Worm (Caenorhabditis elegans): Measurements from ENCODE around the gene C25G4.3.

C25G4.3 gene

ce11 chrIV:12416629-12417404, 28.9 kb downstream of the C25G4.3 start (continued):
- no peak for TF ChIP-seq aptf-3 (GFP tag; IDR thresholded peaks at IDR 0.05)
- peak; percentile 40; the same call in 1 of the 2 replicates for TF ChIP-seq mcd-1 (GFP tag; IDR thresholded peaks at IDR 0.05)
- peak; percentile 12 for TF ChIP-seq chd-7 (tag; optimal IDR thresholded peaks at IDR 0.05)
- TF ChIP-seq attf-3 (GFP tag; conservative IDR thresholded peaks at IDR 0.05): no peak
- peak; percentile 71 for TF ChIP-seq rpc-1 (optimal IDR thresholded peaks at IDR 0.05)
- TF ChIP-seq rpc-1 (tag; optimal IDR thresholded peaks at IDR 0.05): peak; percentile 80
- TF ChIP-seq B0261.1 (tag; optimal IDR thresholded peaks at IDR 0.05): peak; percentile 94
- no peak for TF ChIP-seq bed-1 (GFP tag; IDR thresholded peaks at IDR 0.05)
- TF ChIP-seq mxl-1 (tag; optimal IDR thresholded peaks at IDR 0.05): peak; percentile 40
- TF ChIP-seq lir-1 (GFP tag; conservative IDR thresholded peaks at IDR 0.05): no peak
- TF ChIP-seq repo-1 (tag; optimal IDR thresholded peaks at IDR 0.05): no peak
- no peak for TF ChIP-seq nhr-179 (tag; optimal IDR thresholded peaks at IDR 0.05)
- no peak for TF ChIP-seq F22D6.2 (tag; optimal IDR thresholded peaks at IDR 0.05)
- TF ChIP-seq egl-44 (GFP tag; IDR thresholded peaks at IDR 0.05): no peak
- TF ChIP-seq Y67H2A.10 (GFP tag; conservative IDR thresholded peaks at IDR 0.05): no peak
- TF ChIP-seq B0336.3 (GFP tag; IDR thresholded peaks at IDR 0.05): peak; percentile 33; the same call in 1 of the 2 replicates
- no peak for TF ChIP-seq aptf-2 (GFP tag; conservative IDR thresholded peaks at IDR 0.05)
- no peak for TF ChIP-seq C17E4.6 (GFP tag; IDR thresholded peaks at IDR 0.05)
- no peak for TF ChIP-seq efl-1 (GFP tag; optimal IDR thresholded peaks at IDR 0.05)
- 0 out of 2 replicates have a peak, but pooled peaks have one; percentile 20 for TF ChIP-seq Y95B8A.8 (GFP tag; IDR thresholded peaks at IDR 0.05)
- TF ChIP-seq madf-3 (GFP tag; IDR thresholded peaks at IDR 0.05): no peak
- no peak for TF ChIP-seq Y79H2A.3 (GFP tag; conservative IDR thresholded peaks at IDR 0.05)
- TF ChIP-seq snpc-1.3 (tag; optimal IDR thresholded peaks at IDR 0.05; ENCODE audit: insufficient read depth): no peak
- 0 out of 2 replicates have a peak, but pooled peaks have one; percentile 40 for TF ChIP-seq attf-6 (GFP tag; IDR thresholded peaks at IDR 0.05)
- no peak for TF ChIP-seq hlh-12 (tag; optimal IDR thresholded peaks at IDR 0.05)
- TF ChIP-seq pha-4 (tag; optimal IDR thresholded peaks at IDR 0.05): no peak
- no peak for TF ChIP-seq ztf-28 (GFP tag; IDR thresholded peaks at IDR 0.05)
- TF ChIP-seq tlf-1 (GFP tag; optimal IDR thresholded peaks at IDR 0.05): peak; percentile 18
- peak; percentile 53 for TF ChIP-seq hmg-1.2 (GFP tag; IDR thresholded peaks at IDR 0.05)
- TF ChIP-seq ceh-91 (GFP tag; IDR thresholded peaks at IDR 0.05): no peak
- TF ChIP-seq F57C9.4 (tag; optimal IDR thresholded peaks at IDR 0.05): no peak
- peak; percentile 66 for TF ChIP-seq snpc-4 (GFP tag; optimal IDR thresholded peaks at IDR 0.05)
- peak; percentile 62 to 91 (median 88) for TF ChIP-seq snpc-4 (tag; optimal IDR thresholded peaks at IDR 0.05)
- TF ChIP-seq dpl-1 (GFP tag; optimal IDR thresholded peaks at IDR 0.05): no peak
- no peak for TF ChIP-seq ztf-6 (GFP tag; IDR thresholded peaks at IDR 0.05)
- TF ChIP-seq ets-4 (GFP tag; optimal IDR thresholded peaks at IDR 0.05): no peak
- no peak for TF ChIP-seq ztf-25 (GFP tag; IDR thresholded peaks at IDR 0.05)
- TF ChIP-seq athp-1 (tag; optimal IDR thresholded peaks at IDR 0.05): peak; percentile 57
- TF ChIP-seq egl-18 (GFP tag; IDR thresholded peaks at IDR 0.05): no peak
- no peak for TF ChIP-seq rcor-1 (GFP tag; IDR thresholded peaks at IDR 0.05)
- TF ChIP-seq ceh-100 (GFP tag; IDR thresholded peaks at IDR 0.05): no peak
- no peak for TF ChIP-seq lin-35 (GFP tag; optimal IDR thresholded peaks at IDR 0.05)
- no peak for TF ChIP-seq lag-1 (GFP tag; IDR thresholded peaks at IDR 0.05)
- no peak for TF ChIP-seq sdz-38 (tag; optimal IDR thresholded peaks at IDR 0.05)
- no peak for TF ChIP-seq T07F8.4 (tag; optimal IDR thresholded peaks at IDR 0.05)
- no peak for TF ChIP-seq akir-1 (GFP tag; optimal IDR thresholded peaks at IDR 0.05)
- no peak for TF ChIP-seq F55B11.4 (tag; optimal IDR thresholded peaks at IDR 0.05; ENCODE audit: borderline replicate concordance, insufficient read depth)
- no peak for TF ChIP-seq F23B12.7 (tag; optimal IDR thresholded peaks at IDR 0.05; ENCODE audit: insufficient read depth)

Data from whole organism, young adult.